Worm (Caenorhabditis elegans): ENCODE results near the gene C04H5.1.

DNA sequence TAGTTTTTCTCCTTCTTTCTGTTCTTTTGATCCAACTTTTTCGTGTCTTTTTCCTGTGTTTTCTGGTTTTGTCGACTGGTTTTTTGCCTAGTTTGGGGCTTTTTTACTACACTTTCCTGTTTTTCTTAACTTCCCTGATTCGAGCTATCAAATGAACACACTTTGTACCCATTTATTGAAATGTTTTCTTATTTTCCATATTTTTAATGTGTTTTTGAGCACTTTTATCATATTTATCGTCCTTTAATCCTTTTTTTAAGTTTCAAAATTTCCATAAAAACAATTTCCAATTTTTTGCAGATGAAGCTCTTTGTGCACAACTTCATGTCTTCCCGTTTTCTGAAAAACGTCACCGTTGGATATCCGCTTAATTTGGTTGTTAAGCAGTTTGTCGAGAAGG lies at the start of gene C04H5.1:
- TF ChIP-seq aly-2 (tag; optimal IDR thresholded peaks at IDR 0.05): no peak
- no peak for TF ChIP-seq ztf-11 (tag; optimal IDR thresholded peaks at IDR 0.05)
- no peak for TF ChIP-seq zfp-2 (tag; optimal IDR thresholded peaks at IDR 0.05)
- no peak for TF ChIP-seq nhr-237 (tag; optimal IDR thresholded peaks at IDR 0.05)
- no peak for TF ChIP-seq Y105C5A.15 (GFP tag; IDR thresholded peaks at IDR 0.05)
- TF ChIP-seq egl-43 (GFP tag; IDR thresholded peaks at IDR 0.05): no peak
- TF ChIP-seq unc-62 (GFP tag; optimal IDR thresholded peaks at IDR 0.05 in 1 of 2): no peak
- no peak for TF ChIP-seq unc-62 (tag; optimal IDR thresholded peaks at IDR 0.05)
- no peak for TF ChIP-seq daf-16 (GFP tag; optimal IDR thresholded peaks at IDR 0.05)
- TF ChIP-seq daf-16 (tag; optimal IDR thresholded peaks at IDR 0.05): no peak

Measured in whole organism, L4 larva.